Fruit fly (Drosophila melanogaster): Measurements from ENCODE around the gene Nup153.

dm6 chrX:16647737-16648434 is 48.8 kb downstream of the Nup153 start:
- no peak for TF ChIP-seq insv (optimal IDR thresholded peaks at IDR 0.05)
- TF ChIP-seq psq (optimal IDR thresholded peaks at IDR 0.05) = no peak
- TF ChIP-seq ttk (optimal IDR thresholded peaks at IDR 0.05) = no peak
- TF ChIP-seq h (optimal IDR thresholded peaks at IDR 0.05) = no peak
